Worm (Caenorhabditis elegans): Measurements from ENCODE around the gene txdc-12.2.

DNA sequence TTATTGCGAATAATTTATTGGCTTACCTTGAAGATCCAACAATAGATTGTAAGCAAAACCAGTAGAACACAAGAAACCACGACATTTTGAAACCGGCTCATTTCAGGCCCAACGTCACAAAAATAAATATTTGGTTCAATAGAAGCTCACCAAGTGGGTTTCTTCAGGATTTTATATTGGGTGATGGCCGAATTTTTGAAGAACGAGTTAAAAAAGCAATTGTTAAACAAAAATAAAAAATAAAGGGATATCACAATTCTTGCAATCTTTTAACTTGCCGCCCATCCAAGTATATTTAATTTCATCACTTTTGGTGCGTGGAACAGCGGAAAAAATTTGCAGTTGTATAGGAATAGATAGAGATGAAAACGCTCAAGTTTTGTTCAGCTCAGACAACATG, 22.6 kb downstream of the txdc-12.2 start, which contains the start of gene T21D9.2:
- no peak for TF ChIP-seq blmp-1 (tag; optimal IDR thresholded peaks at IDR 0.05; ENCODE audit: insufficient read depth)
- no peak for TF ChIP-seq ztf-11 (tag; optimal IDR thresholded peaks at IDR 0.05)

Measured in whole organism, L2 larva.